Worm (Caenorhabditis elegans) whole organism, early embryonic: ENCODE measurements around the gene F13H8.2.

Experiments
- aly-1 ChIP-seq: sonication (generic microtip); optimal IDR thresholded peaks from 2 replicates; lab custom pipeline; 2016; ENCODE audit warnings: missing genetic modification characterization, missing compliant biosample characterization
- ama-1 ChIP-seq: fragments of 150-350 bp; optimal IDR thresholded peaks from 2 replicates; lab custom pipeline; 2014
- ceh-13 ChIP-seq: fragments of 200-800 bp; sonication (Bioruptor generic); optimal IDR thresholded peaks from 2 replicates; lab custom pipeline; 2018; ENCODE audit warnings: mild to moderate bottlenecking, missing genetic modification characterization, missing compliant biosample characterization
- flt-1 ChIP-seq: fragments of 200-800 bp; sonication (Bioruptor generic); IDR thresholded peaks from 2 replicates; pipeline ENCODE4 v1.3.6; 2022; ENCODE audit warnings: missing genetic modification characterization, missing compliant biosample characterization
- hmg-4 ChIP-seq: fragments of 200-800 bp; sonication (Bioruptor generic); optimal IDR thresholded peaks from 2 replicates; lab custom pipeline; 2018; ENCODE audit warnings: mild to moderate bottlenecking, missing genetic modification characterization, missing compliant biosample characterization
- hnd-1 ChIP-seq: sonication (generic microtip); optimal IDR thresholded peaks from 2 replicates; lab custom pipeline; 2016; ENCODE audit warnings: missing genetic modification characterization, missing compliant biosample characterization
- scrt-1 ChIP-seq: fragments of 200-800 bp; sonication (Bioruptor generic); IDR thresholded peaks from 2 replicates; pipeline ENCODE4 v1.3.6; 2022; ENCODE audit warnings: missing genetic modification characterization, missing compliant biosample characterization
- tbx-11 ChIP-seq: fragments of 200-800 bp; sonication (Bioruptor generic); IDR thresholded peaks from 2 replicates; pipeline ENCODE4 v1.3.6; 2022; ENCODE audit warnings: missing genetic modification characterization, missing compliant biosample characterization

DNA sequence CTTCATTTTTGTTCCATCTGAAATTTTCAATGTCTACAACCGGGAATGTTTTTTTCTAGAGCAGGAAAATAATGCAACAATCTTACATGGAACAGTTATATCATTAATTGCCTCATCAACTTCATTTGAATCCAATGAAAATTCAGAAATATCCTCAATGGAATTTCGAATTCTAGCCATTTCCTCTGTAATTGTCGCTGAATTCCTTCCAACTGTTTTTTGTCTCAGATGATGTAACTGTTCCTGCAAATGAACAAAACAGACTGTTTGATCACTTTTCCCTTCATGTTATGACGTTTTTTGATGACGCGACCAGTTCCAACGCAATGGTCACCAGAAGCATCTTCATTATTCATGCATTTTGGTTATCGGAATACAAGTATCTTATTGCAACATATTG is 48.7 kb upstream of the F13H8.2 start:
- TF ChIP-seq ceh-13 (GFP tag; lab: Kevin White, UChicago) (no peak), hnd-1 (no peak), ama-1 (lab: Kevin White, UChicago) (no peak), aly-1 (tag; lab: Kevin White, UChicago) (no peak), tbx-11 (GFP tag; lab: Robert Waterston, UW) (no peak), flt-1 (GFP tag; lab: Robert Waterston, UW) (no peak), scrt-1 (GFP tag; lab: Robert Waterston, UW) (no peak), hmg-4 (GFP tag; lab: Kevin White, UChicago) (no peak)
